Worm (Caenorhabditis elegans): ENCODE data around the gene ncl-1.
A peak's percentile ranks its signal among the peaks of the same experiment; 100 is the strongest.

Gene ncl-1

ce11 chrIII:7710943-7711342 is 8.6 kb upstream of the ncl-1 start (continued):
- no peak for TF ChIP-seq nhr-6 (tag; optimal IDR thresholded peaks at IDR 0.05)
- TF ChIP-seq nhr-102 (tag; optimal IDR thresholded peaks at IDR 0.05), result no peak
- TF ChIP-seq snpc-4 (tag; optimal IDR thresholded peaks at IDR 0.05), result no peak
- TF ChIP-seq duxl-1 (tag; optimal IDR thresholded peaks at IDR 0.05; ENCODE audit: poor library complexity), result no peak
- no peak for TF ChIP-seq aly-2 (tag; optimal IDR thresholded peaks at IDR 0.05)
- no peak for TF ChIP-seq nhr-10 (tag; optimal IDR thresholded peaks at IDR 0.05)
- TF ChIP-seq lsy-2 (tag; optimal IDR thresholded peaks at IDR 0.05), result peak in 1 of 2 experiments; percentile 57
- 0 out of 2 replicates have a peak, but pooled peaks have one; percentile 29 for TF ChIP-seq vab-7 (GFP tag; IDR thresholded peaks at IDR 0.05)
- no peak for TF ChIP-seq dmd-8 (GFP tag; IDR thresholded peaks at IDR 0.05)
- no peak for TF ChIP-seq ama-1 (optimal IDR thresholded peaks at IDR 0.05)
- no peak for TF ChIP-seq pqm-1 (tag; optimal IDR thresholded peaks at IDR 0.05)
- TF ChIP-seq spr-1 (tag; optimal IDR thresholded peaks at IDR 0.05), result no peak
- no peak for TF ChIP-seq Y48G9A.11 (GFP tag; IDR thresholded peaks at IDR 0.05)
- TF ChIP-seq nhr-42 (GFP tag; IDR thresholded peaks at IDR 0.05), result no peak
- TF ChIP-seq egl-27 (tag; optimal IDR thresholded peaks at IDR 0.05), result no peak
- TF ChIP-seq cey-2 (tag; optimal IDR thresholded peaks at IDR 0.05; ENCODE audit: borderline replicate concordance, insufficient read depth), result no peak
- no peak for TF ChIP-seq ceh-62 (tag; optimal IDR thresholded peaks at IDR 0.05)
- no peak for TF ChIP-seq nhr-237 (tag; optimal IDR thresholded peaks at IDR 0.05)
- TF ChIP-seq saeg-2 (GFP tag; IDR thresholded peaks at IDR 0.05), result no peak
- TF ChIP-seq zfp-2 (tag; optimal IDR thresholded peaks at IDR 0.05), result no peak
- TF ChIP-seq Y5F2A.4 (GFP tag; optimal IDR thresholded peaks at IDR 0.05), result no peak
- no peak for TF ChIP-seq Y105C5A.15 (GFP tag; IDR thresholded peaks at IDR 0.05)
- no peak for TF ChIP-seq set-16 (GFP tag; IDR thresholded peaks at IDR 0.05)
- TF ChIP-seq nhr-76 (tag; optimal IDR thresholded peaks at IDR 0.05), result no peak
- TF ChIP-seq lin-15B (tag; optimal IDR thresholded peaks at IDR 0.05), result no peak
- TF ChIP-seq T26A8.4 (GFP tag; IDR thresholded peaks at IDR 0.05), result no peak
- no peak for TF ChIP-seq ceh-20 (GFP tag; IDR thresholded peaks at IDR 0.05)
- TF ChIP-seq egl-43 (GFP tag; IDR thresholded peaks at IDR 0.05), result peak; percentile 70
- TF ChIP-seq gei-8 (GFP tag; optimal IDR thresholded peaks at IDR 0.05), result no peak
- no peak for TF ChIP-seq fos-1 (tag; optimal IDR thresholded peaks at IDR 0.05)
- no peak for TF ChIP-seq nhr-25 (tag; optimal IDR thresholded peaks at IDR 0.05; ENCODE audit: borderline replicate concordance, insufficient read depth)
- TF ChIP-seq zfp-3 (GFP tag; conservative IDR thresholded peaks at IDR 0.05), result no peak
- TF ChIP-seq mes-2 (tag; optimal IDR thresholded peaks at IDR 0.05; ENCODE audit: poor library complexity, severe bottlenecking), result peak; percentile 71
- peak; percentile 60 for TF ChIP-seq hmg-1.1 (GFP tag; IDR thresholded peaks at IDR 0.05)
- no peak for TF ChIP-seq daf-8 (GFP tag; IDR thresholded peaks at IDR 0.05)
- TF ChIP-seq dpl-1 (GFP tag; optimal IDR thresholded peaks at IDR 0.05), result peak; percentile 36
- no peak for TF ChIP-seq mdl-1 (tag; optimal IDR thresholded peaks at IDR 0.05)
- no peak for TF ChIP-seq nhr-41 (GFP tag; IDR thresholded peaks at IDR 0.05)
- TF ChIP-seq lin-1 (GFP tag; IDR thresholded peaks at IDR 0.05), result no peak

ce11 chrIII:7711495-7711894 is 8.0 kb upstream of the ncl-1 start:
- TF ChIP-seq sdz-12 (GFP tag; optimal IDR thresholded peaks at IDR 0.05) (no peak), lin-39 (tag; optimal IDR thresholded peaks at IDR 0.05) (no peak), ceh-20 (GFP tag; IDR thresholded peaks at IDR 0.05) (no peak), dmd-6 (GFP tag; IDR thresholded peaks at IDR 0.05) (no peak), egl-27 (tag; optimal IDR thresholded peaks at IDR 0.05) (no peak), mdl-1 (tag; optimal IDR thresholded peaks at IDR 0.05) (no peak), zag-1 (tag; optimal IDR thresholded peaks at IDR 0.05) (no peak)

Measured in whole organism, L4 larva.